Fruit fly (Drosophila melanogaster): ENCODE measurements around the gene CG6333.

The CG6333 gene

dm6 chr3L:17430390-17430789 is 55.6 kb downstream of the CG6333 start (continued):
- no peak for TF ChIP-seq CG11247 (GFP tag; IDR thresholded peaks at IDR 0.05)
- TF ChIP-seq HLH3B (GFP tag; IDR thresholded peaks at IDR 0.05), result no peak
- TF ChIP-seq CG5953 (GFP tag; IDR thresholded peaks at IDR 0.05), result 0 out of 2 replicates have a peak, but pooled peaks have one; percentile 22

All from whole organism, embryonic.